Worm (Caenorhabditis elegans): ENCODE data around the gene F58E6.8.

The F58E6.8 gene

DNA sequence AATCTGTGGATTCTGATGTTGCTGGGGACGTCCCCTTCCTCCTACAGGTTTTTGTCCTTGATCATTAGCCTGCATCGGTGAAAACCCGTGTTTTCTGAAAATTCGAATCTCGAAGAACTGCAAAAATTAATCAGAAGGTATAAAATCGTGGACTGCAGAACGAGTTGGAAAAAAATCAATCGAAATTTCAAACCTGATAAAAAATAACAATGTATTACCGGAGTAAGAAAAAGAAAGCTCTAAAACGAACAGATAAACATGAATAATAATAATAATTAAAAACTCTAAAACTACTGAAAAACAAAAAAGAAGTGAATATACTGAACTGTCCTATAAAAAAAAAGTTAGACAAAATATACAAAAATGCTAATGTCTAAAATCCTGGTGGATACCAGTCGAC is 27.3 kb upstream of the F58E6.8 start, which contains the start of gene F46B6.5:
Gene F46B6.5 (minus strand): TSS at position 101 of the 400 bp plus-strand sequence.
- TF ChIP-seq rcor-1 (GFP tag; IDR thresholded peaks at IDR 0.05) (no peak), ztf-25 (GFP tag; IDR thresholded peaks at IDR 0.05) (0 out of 2 replicates have a peak, but pooled peaks have one; percentile 38), K12H6.12 (tag; optimal IDR thresholded peaks at IDR 0.05) (no peak)

DNA sequence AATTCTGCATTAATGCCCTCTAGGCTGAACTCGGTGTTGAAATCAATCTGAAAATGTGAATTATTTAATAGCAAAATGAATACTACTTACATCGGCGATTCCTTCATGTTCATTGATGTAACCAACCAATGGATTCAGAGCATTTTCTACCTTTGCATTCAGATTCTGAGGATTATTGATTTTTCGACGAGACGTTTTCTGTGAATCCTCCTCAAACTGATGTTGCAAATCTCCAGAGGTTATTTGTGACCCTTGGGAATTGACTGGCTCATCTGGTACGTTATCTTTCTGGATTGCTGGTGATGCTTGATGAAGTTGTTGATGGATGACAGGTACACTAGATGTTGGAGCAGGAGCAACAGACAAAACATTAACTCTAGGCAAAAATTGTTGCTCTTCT is 26.4 kb upstream of the F58E6.8 start:
- TF ChIP-seq dpff-1 (tag; optimal IDR thresholded peaks at IDR 0.05) (no peak), rpc-1 (optimal IDR thresholded peaks at IDR 0.05) (no peak), rpc-1 (tag; optimal IDR thresholded peaks at IDR 0.05) (no peak), lir-1 (GFP tag; conservative IDR thresholded peaks at IDR 0.05) (no peak), attf-5 (GFP tag; optimal IDR thresholded peaks at IDR 0.05) (no peak), mes-4 (tag; optimal IDR thresholded peaks at IDR 0.05) (no peak)

DNA sequence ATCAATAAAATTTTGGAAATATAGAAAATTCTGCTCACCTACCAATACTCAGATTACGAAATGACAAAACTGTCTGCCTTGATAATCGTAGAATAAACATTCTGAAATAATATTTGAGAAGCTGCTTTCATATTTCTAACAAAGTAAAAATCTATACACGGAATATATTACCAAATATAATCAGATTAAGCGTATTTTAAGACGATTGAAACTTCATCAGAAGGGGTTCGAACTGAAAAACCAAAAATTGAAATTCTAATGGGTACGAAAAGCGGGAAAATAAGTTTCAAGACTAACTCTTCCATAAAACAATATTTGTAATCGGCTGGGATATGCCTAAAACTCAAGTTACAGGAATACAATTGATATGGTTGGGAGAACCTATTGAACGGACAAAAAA is 23.8 kb upstream of the F58E6.8 start, which contains the start of gene F46B6.4:
Gene F46B6.4 (minus strand): TSS at position 101 of the 400 bp plus-strand sequence.
- no peak for TF ChIP-seq hlh-12 (tag; optimal IDR thresholded peaks at IDR 0.05)
- TF ChIP-seq ceh-100 (GFP tag; IDR thresholded peaks at IDR 0.05): no peak

DNA sequence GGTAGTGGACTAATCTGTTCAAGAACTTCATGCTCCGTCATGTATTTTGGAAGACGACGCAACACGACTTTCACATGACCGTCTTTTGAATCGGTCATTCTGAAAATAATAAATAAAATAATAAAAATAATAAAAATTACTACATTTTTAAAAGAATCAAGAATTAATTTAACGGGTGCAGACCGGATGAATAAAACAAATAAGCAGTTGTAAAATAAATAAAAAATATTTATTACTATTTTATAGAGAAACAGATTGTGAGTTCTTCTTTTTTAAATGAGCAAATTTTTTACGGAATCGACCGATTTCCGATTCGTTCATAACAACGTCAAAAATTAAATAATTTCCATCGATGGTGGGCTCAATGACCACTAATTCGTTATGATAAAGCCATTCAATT is 22.0 kb upstream of the F58E6.8 start, which contains the start of gene smg-4:
Gene smg-4 (minus strand): TSS at position 101 of the 400 bp plus-strand sequence.
- TF ChIP-seq nhr-179 (tag; optimal IDR thresholded peaks at IDR 0.05) (no peak), madf-6 (GFP tag; IDR thresholded peaks at IDR 0.05) (0 out of 2 replicates have a peak, but pooled peaks have one; percentile 10)

DNA sequence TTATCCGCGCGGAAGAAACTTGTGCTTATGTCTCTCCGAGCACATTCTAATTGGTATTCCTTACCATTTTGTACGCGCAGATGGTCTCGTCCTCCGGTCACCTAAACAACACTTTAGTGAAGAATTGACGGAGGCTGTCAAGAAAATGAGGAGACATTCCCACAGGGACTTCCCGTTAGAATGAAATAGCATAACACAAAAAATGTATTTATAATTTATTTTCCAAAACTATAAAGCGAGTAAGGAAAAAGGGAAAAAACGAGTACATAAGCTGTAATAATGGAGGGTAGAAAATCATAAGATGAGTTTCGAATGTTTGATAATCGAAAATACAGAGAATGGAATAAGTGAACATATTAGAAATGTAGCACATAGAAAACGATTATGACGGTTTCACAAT is 20.1 kb upstream of the F58E6.8 start, which contains the start of gene F46B6.12:
Gene F46B6.12 (minus strand): TSS at position 101 of the 400 bp plus-strand sequence.
- no peak for TF ChIP-seq rec-8 (tag; optimal IDR thresholded peaks at IDR 0.05)
- no peak for TF ChIP-seq repo-1 (tag; optimal IDR thresholded peaks at IDR 0.05)
- no peak for TF ChIP-seq F49E8.2 (tag; optimal IDR thresholded peaks at IDR 0.05; ENCODE audit: insufficient read depth)

DNA sequence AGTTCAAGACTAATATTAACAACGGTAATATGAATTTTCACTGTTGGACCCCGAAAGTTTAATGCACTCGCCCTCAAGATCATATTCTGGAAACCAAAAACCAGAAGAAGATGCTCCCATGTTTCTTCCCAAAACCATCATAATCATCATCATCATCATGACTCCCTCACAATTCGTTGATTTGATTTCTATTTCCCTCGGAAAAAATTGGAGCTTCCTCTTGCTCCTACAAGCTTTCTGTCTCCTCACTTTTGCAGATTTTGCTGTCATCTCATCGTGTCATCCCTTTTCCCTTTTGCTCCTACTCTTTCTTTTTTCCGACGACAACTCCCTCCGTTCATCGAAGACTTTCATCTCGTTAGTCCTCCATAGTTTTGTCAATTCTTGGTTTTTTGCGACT is 16.3 kb upstream of the F58E6.8 start, which contains the start of gene F46B6.2:
Gene F46B6.2 (plus strand): TSS at position 316 of the 400 bp plus-strand sequence.
- TF ChIP-seq zim-3 (tag; optimal IDR thresholded peaks at IDR 0.05): no peak
- TF ChIP-seq ceh-100 (GFP tag; IDR thresholded peaks at IDR 0.05): no peak
- no peak for TF ChIP-seq attf-6 (GFP tag; IDR thresholded peaks at IDR 0.05)
- no peak for TF ChIP-seq ZK185.1 (tag; optimal IDR thresholded peaks at IDR 0.05; ENCODE audit: poor library complexity, severe bottlenecking)
- TF ChIP-seq F52B5.7 (tag; optimal IDR thresholded peaks at IDR 0.05): no peak
- TF ChIP-seq sptf-2 (GFP tag; optimal IDR thresholded peaks at IDR 0.05): no peak
- TF ChIP-seq K12H6.12 (tag; optimal IDR thresholded peaks at IDR 0.05): no peak
- TF ChIP-seq rpc-1 (optimal IDR thresholded peaks at IDR 0.05): no peak
- TF ChIP-seq rpc-1 (tag; optimal IDR thresholded peaks at IDR 0.05): no peak
- no peak for TF ChIP-seq F23B12.7 (tag; optimal IDR thresholded peaks at IDR 0.05; ENCODE audit: insufficient read depth)
- no peak for TF ChIP-seq F10E7.11 (tag; optimal IDR thresholded peaks at IDR 0.05)
- no peak for TF ChIP-seq lir-1 (GFP tag; conservative IDR thresholded peaks at IDR 0.05)
- TF ChIP-seq madf-8 (GFP tag; conservative IDR thresholded peaks at IDR 0.05): no peak

DNA sequence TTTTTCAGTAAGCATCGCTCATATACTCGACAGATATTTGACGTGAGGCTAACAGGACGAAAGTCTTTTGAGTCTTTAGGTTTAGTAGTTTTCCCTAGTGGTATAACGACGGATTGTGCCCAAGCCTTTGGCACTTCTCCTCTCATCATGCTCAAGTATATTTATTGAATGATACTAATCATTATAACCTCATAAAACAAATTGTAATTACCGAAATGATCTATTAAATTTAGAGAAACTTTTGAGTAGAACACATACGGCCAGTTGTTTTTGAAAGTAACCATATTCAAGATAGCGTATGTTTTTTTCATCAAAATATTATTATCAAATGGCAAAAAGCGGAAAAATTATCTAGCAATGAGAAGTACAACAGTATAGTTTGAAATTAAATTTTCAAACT is 15.7 kb upstream of the F58E6.8 start:
- TF ChIP-seq hrde-1 (tag; optimal IDR thresholded peaks at IDR 0.05; ENCODE audit: borderline replicate concordance) (no peak), lag-1 (GFP tag; IDR thresholded peaks at IDR 0.05) (no peak), K11D2.4 (GFP tag; IDR thresholded peaks at IDR 0.05) (no peak), D2030.7 (GFP tag; IDR thresholded peaks at IDR 0.05) (no peak), fkh-3 (tag; optimal IDR thresholded peaks at IDR 0.05) (no peak), ceh-40 (GFP tag; IDR thresholded peaks at IDR 0.05) (no peak), nfya-2 (GFP tag; IDR thresholded peaks at IDR 0.05) (no peak), Y79H2A.3 (GFP tag; conservative IDR thresholded peaks at IDR 0.05) (no peak), rec-8 (tag; optimal IDR thresholded peaks at IDR 0.05) (no peak), attf-3 (GFP tag; conservative IDR thresholded peaks at IDR 0.05) (no peak), ztf-28 (GFP tag; IDR thresholded peaks at IDR 0.05) (no peak), lsl-1 (GFP tag; optimal IDR thresholded peaks at IDR 0.05) (no peak), ama-1 (optimal IDR thresholded peaks at IDR 0.05) (no peak), ama-1 (GFP tag; optimal IDR thresholded peaks at IDR 0.05) (no peak), efl-1 (GFP tag; optimal IDR thresholded peaks at IDR 0.05) (no peak), madf-10 (tag; optimal IDR thresholded peaks at IDR 0.05) (no peak), sptf-2 (GFP tag; optimal IDR thresholded peaks at IDR 0.05) (no peak)

Measured in whole organism, young adult.